Worm (Caenorhabditis elegans): ENCODE results near the gene acs-9.

Gene acs-9

ce11 chrX:16844924-16845323 lies 35.4 kb downstream of the acs-9 start, which contains the start of gene F41G4.8 (continued):
- no peak for TF ChIP-seq lin-35 (GFP tag; optimal IDR thresholded peaks at IDR 0.05)
- TF ChIP-seq rpc-1 (optimal IDR thresholded peaks at IDR 0.05): no peak
- no peak for TF ChIP-seq rpc-1 (tag; optimal IDR thresholded peaks at IDR 0.05)

- TF ChIP-seq ekl-4 (GFP tag; IDR thresholded peaks at IDR 0.05): no peak
- TF ChIP-seq cebp-2 (GFP tag; IDR thresholded peaks at IDR 0.05): no peak
- TF ChIP-seq F49E8.2 (tag; optimal IDR thresholded peaks at IDR 0.05; ENCODE audit: insufficient read depth): no peak
- TF ChIP-seq dpl-1 (GFP tag; optimal IDR thresholded peaks at IDR 0.05): no peak
- no peak for TF ChIP-seq ztf-28 (GFP tag; IDR thresholded peaks at IDR 0.05)
- TF ChIP-seq madf-6 (GFP tag; IDR thresholded peaks at IDR 0.05): no peak
- no peak for TF ChIP-seq nhr-27 (tag; optimal IDR thresholded peaks at IDR 0.05)
- TF ChIP-seq let-526 (GFP tag; IDR thresholded peaks at IDR 0.05): no peak
- TF ChIP-seq lsl-1 (GFP tag; optimal IDR thresholded peaks at IDR 0.05): no peak
- no peak for TF ChIP-seq snpc-4 (GFP tag; optimal IDR thresholded peaks at IDR 0.05)
- peak in 1 of 4 experiments; percentile 46 for TF ChIP-seq snpc-4 (tag; optimal IDR thresholded peaks at IDR 0.05)
- TF ChIP-seq egrh-3 (GFP tag; IDR thresholded peaks at IDR 0.05): no peak
- TF ChIP-seq aptf-2 (GFP tag; conservative IDR thresholded peaks at IDR 0.05): 0 out of 2 replicates have a peak, but pooled peaks have one; percentile 16
- TF ChIP-seq gei-17 (GFP tag; optimal IDR thresholded peaks at IDR 0.05): no peak
- no peak for TF ChIP-seq ztf-18 (tag; optimal IDR thresholded peaks at IDR 0.05)
- no peak for TF ChIP-seq tbx-9 (tag; optimal IDR thresholded peaks at IDR 0.05; ENCODE audit: borderline replicate concordance)
- TF ChIP-seq cebp-1 (GFP tag; IDR thresholded peaks at IDR 0.05): no peak
- no peak for TF ChIP-seq cebp-1 (tag; optimal IDR thresholded peaks at IDR 0.05)
- TF ChIP-seq ceh-27 (GFP tag; optimal IDR thresholded peaks at IDR 0.05): no peak
- TF ChIP-seq zfh-2 (GFP tag; conservative IDR thresholded peaks at IDR 0.05): peak; percentile 84
- TF ChIP-seq sdz-38 (tag; optimal IDR thresholded peaks at IDR 0.05): no peak
- TF ChIP-seq madf-8 (GFP tag; conservative IDR thresholded peaks at IDR 0.05): no peak
- TF ChIP-seq rpc-1 (optimal IDR thresholded peaks at IDR 0.05): no peak
- TF ChIP-seq rpc-1 (tag; optimal IDR thresholded peaks at IDR 0.05): no peak
Measured at ce11 chrX:16842935-16843334, 37.4 kb downstream of the acs-9 start.

- TF ChIP-seq ets-4 (GFP tag; optimal IDR thresholded peaks at IDR 0.05) (no peak), nfyb-1 (GFP tag; IDR thresholded peaks at IDR 0.05) (no peak), rpc-1 (optimal IDR thresholded peaks at IDR 0.05) (no peak), rpc-1 (tag; optimal IDR thresholded peaks at IDR 0.05) (no peak), C17E4.6 (GFP tag; IDR thresholded peaks at IDR 0.05) (no peak), pha-4 (tag; optimal IDR thresholded peaks at IDR 0.05) (no peak), ama-1 (optimal IDR thresholded peaks at IDR 0.05) (no peak), ama-1 (GFP tag; optimal IDR thresholded peaks at IDR 0.05) (no peak), tbx-9 (tag; optimal IDR thresholded peaks at IDR 0.05; ENCODE audit: borderline replicate concordance) (no peak), B0336.3 (GFP tag; IDR thresholded peaks at IDR 0.05) (no peak), bed-2 (GFP tag; IDR thresholded peaks at IDR 0.05) (no peak), somi-1 (GFP tag; optimal IDR thresholded peaks at IDR 0.05) (no peak), ceh-27 (GFP tag; optimal IDR thresholded peaks at IDR 0.05) (no peak), mxl-1 (tag; optimal IDR thresholded peaks at IDR 0.05) (no peak), egrh-3 (GFP tag; IDR thresholded peaks at IDR 0.05) (no peak), attf-6 (GFP tag; IDR thresholded peaks at IDR 0.05) (no peak), lsl-1 (GFP tag; optimal IDR thresholded peaks at IDR 0.05) (no peak)
Measured at ce11 chrX:16840738-16841137, 39.6 kb downstream of the acs-9 start, which contains the start of gene dyla-1. Gene dyla-1 (plus strand): TSS chrX:16841038.

- TF ChIP-seq mel-28 (tag; optimal IDR thresholded peaks at IDR 0.05; ENCODE audit: borderline replicate concordance) (no peak), ztf-26 (tag; optimal IDR thresholded peaks at IDR 0.05) (no peak), cebp-1 (GFP tag; IDR thresholded peaks at IDR 0.05) (no peak), cebp-1 (tag; optimal IDR thresholded peaks at IDR 0.05) (no peak)
Measured at ce11 chrX:16836304-16836703, 44.0 kb downstream of the acs-9 start, which contains the start of gene F41G4.7. Gene F41G4.7 (minus strand): TSS chrX:16836404.
